Fruit fly (Drosophila melanogaster) whole organism, embryonic: ENCODE measurements around the gene CG7432.
A peak's percentile ranks its signal among the peaks of the same experiment; 100 is the strongest.

Source experiments
- CG10209 ChIP-seq: fragments of 200-800 bp; sonication (Bioruptor generic); optimal IDR thresholded peaks from 3 replicates; lab custom pipeline; 2017; ENCODE audit warnings: missing biosample characterization, mild to moderate bottlenecking, missing genetic modification characterization, missing genetic modification reagents
- CG10366 ChIP-seq: fragments of 200-800 bp; sonication (Bioruptor generic); IDR thresholded peaks from 2 replicates; pipeline ENCODE4 v1.3.6; 2022; ENCODE audit warnings: missing biosample characterization, missing genetic modification characterization
- CG10654 ChIP-seq: fragments of 200-800 bp; sonication (Bioruptor generic); optimal IDR thresholded peaks from 2 replicates; lab custom pipeline; 2016; ENCODE audit warnings: missing biosample characterization, missing genetic modification characterization
- CG12104 ChIP-seq: fragments of 200-800 bp; sonication (Bioruptor generic); optimal IDR thresholded peaks from 3 replicates; lab custom pipeline; 2016; ENCODE audit warnings: missing biosample characterization, missing genetic modification characterization
- CG1233 ChIP-seq: fragments of 200-800 bp; sonication (Bioruptor generic); optimal IDR thresholded peaks from 4 replicates; lab custom pipeline; 2018; ENCODE audit warnings: missing biosample characterization, mild to moderate bottlenecking, missing genetic modification characterization
- CG12744 ChIP-seq: fragments of 200-800 bp; sonication (Bioruptor generic); optimal IDR thresholded peaks from 2 replicates; lab custom pipeline; 2016; ENCODE audit warnings: missing biosample characterization, missing genetic modification characterization
- CG13296 ChIP-seq: fragments of 200-800 bp; sonication (Bioruptor generic); optimal IDR thresholded peaks from 3 replicates; lab custom pipeline; 2018; ENCODE audit warnings: missing biosample characterization, mild to moderate bottlenecking, missing genetic modification characterization
- CG13894 ChIP-seq: fragments of 200-800 bp; sonication (Bioruptor generic); optimal IDR thresholded peaks from 3 replicates; lab custom pipeline; 2018; ENCODE audit warnings: missing biosample characterization, mild to moderate bottlenecking, missing genetic modification characterization, moderate library complexity
- CG14710 ChIP-seq: fragments of 200-800 bp; sonication (Bioruptor generic); optimal IDR thresholded peaks from 3 replicates; lab custom pipeline; 2019; ENCODE audit warnings: missing biosample characterization, mild to moderate bottlenecking, missing genetic modification characterization, moderate library complexity
- CG15269 ChIP-seq: fragments of 200-800 bp; sonication (Bioruptor generic); optimal IDR thresholded peaks from 2 replicates; lab custom pipeline; 2018; ENCODE audit warnings: missing biosample characterization, mild to moderate bottlenecking, missing genetic modification characterization, moderate library complexity
- CG2678 ChIP-seq: fragments of 200-800 bp; sonication (Bioruptor generic); optimal IDR thresholded peaks from 3 replicates; lab custom pipeline; 2019; ENCODE audit warnings: missing biosample characterization, mild to moderate bottlenecking, missing genetic modification characterization, moderate library complexity
- CG30431 ChIP-seq: fragments of 200-800 bp; sonication (Bioruptor generic); optimal IDR thresholded peaks from 2 replicates; lab custom pipeline; 2017; ENCODE audit warnings: missing biosample characterization, missing genetic modification characterization
- CG3281 ChIP-seq: fragments of 200-800 bp; sonication (Bioruptor generic); optimal IDR thresholded peaks from 3 replicates; lab custom pipeline; 2017; ENCODE audit warnings: missing biosample characterization, mild to moderate bottlenecking, missing genetic modification characterization
- CG6175 ChIP-seq: fragments of 200-800 bp; sonication (Bioruptor generic); IDR thresholded peaks from 3 replicates; pipeline ENCODE4 v1.3.6; 2022; ENCODE audit warnings: missing biosample characterization, missing genetic modification characterization
- CG6689 ChIP-seq: fragments of 200-800 bp; sonication (Bioruptor generic); IDR thresholded peaks from 2 replicates; pipeline ENCODE4 v1.3.6; 2022; ENCODE audit warnings: missing biosample characterization, missing genetic modification characterization
- CG7357 ChIP-seq: fragments of 200-800 bp; sonication (Bioruptor generic); IDR thresholded peaks from 3 replicates; pipeline ENCODE4 v1.3.6; 2022; ENCODE audit warnings: missing biosample characterization, missing genetic modification characterization
- CG7556 ChIP-seq: fragments of 200-800 bp; sonication (Bioruptor generic); optimal IDR thresholded peaks from 2 replicates; lab custom pipeline; 2017; ENCODE audit warnings: missing biosample characterization, mild to moderate bottlenecking, missing genetic modification characterization
- D19B ChIP-seq: fragments of 200-800 bp; sonication (Bioruptor generic); optimal IDR thresholded peaks from 2 replicates; lab custom pipeline; 2017; ENCODE audit warnings: missing biosample characterization, mild to moderate bottlenecking, missing genetic modification characterization
- Deaf1 ChIP-seq: fragments of 200-800 bp; optimal IDR thresholded peaks from 3 replicates; lab custom pipeline; 2019; ENCODE audit warnings: missing biosample characterization, mild to moderate bottlenecking, missing genetic modification characterization, moderate library complexity
- Ets65A ChIP-seq: fragments of 200-800 bp; sonication (Bioruptor generic); peaks from one replicate; lab custom pipeline; 2016; ENCODE audit warnings: missing biosample characterization, missing genetic modification characterization
- Hmr ChIP-seq: fragments of 200-800 bp; sonication (Bioruptor generic); optimal IDR thresholded peaks from 3 replicates; lab custom pipeline; 2017; ENCODE audit warnings: mild to moderate bottlenecking, missing biosample characterization, missing genetic modification reagents, missing genetic modification characterization
- Hr78 ChIP-seq, 2 experiments: fragments of 200-800 bp in 1 of 2; fragments of >200 bp in 1 of 2; sonication (Bioruptor generic) in 1 of 2; optimal IDR thresholded peaks; 2 replicates each; lab custom pipeline; 2017 to 2019; ENCODE audit warnings: missing biosample characterization in 2 of 2, missing genetic modification characterization in 2 of 2, mild to moderate bottlenecking in 1 of 2, moderate library complexity in 1 of 2
- NFAT ChIP-seq: fragments of 200-800 bp; sonication (Bioruptor generic); IDR thresholded peaks from 2 replicates; pipeline ENCODE4 v1.3.6; 2022; ENCODE audit warnings: missing biosample characterization, missing genetic modification characterization
- Pdp1 ChIP-seq, 2 experiments: fragments of 200-800 bp; sonication (Bioruptor generic); optimal IDR thresholded peaks; 3 replicates each; lab custom pipeline; 2016; ENCODE audit warnings: missing biosample characterization in 2 of 2, missing genetic modification characterization in 2 of 2, mild to moderate bottlenecking in 1 of 2, moderate library complexity in 1 of 2
- Ravus ChIP-seq: fragments of 200-800 bp; sonication (Bioruptor generic); IDR thresholded peaks from 2 replicates; pipeline ENCODE4 v1.3.6; 2022; ENCODE audit warnings: missing biosample characterization, missing genetic modification characterization
- Sox102F ChIP-seq: fragments of 200-800 bp; sonication (Bioruptor generic); optimal IDR thresholded peaks from 2 replicates; lab custom pipeline; 2018; ENCODE audit warnings: missing biosample characterization, mild to moderate bottlenecking, missing genetic modification characterization, moderate library complexity
- Spps ChIP-seq: fragments of 200-800 bp; sonication (Bioruptor generic); optimal IDR thresholded peaks from 2 replicates; lab custom pipeline; 2018; ENCODE audit warnings: missing biosample characterization, mild to moderate bottlenecking, missing genetic modification characterization
- TFAM ChIP-seq: fragments of 200-800 bp; sonication (Bioruptor generic); optimal IDR thresholded peaks from 2 replicates; lab custom pipeline; 2017; ENCODE audit warnings: missing biosample characterization, missing genetic modification characterization, inconsistent platforms
- Trl ChIP-seq, 3 experiments: fragments of >200 bp in 2 of 3; fragments of 200-800 bp in 1 of 3; sonication (Bioruptor generic) in 1 of 3; optimal IDR thresholded peaks; 2 replicates in 1 of 3; 3 replicates in 2 of 3; lab custom pipeline; 2016 to 2017; ENCODE audit warnings: missing biosample characterization in 1 of 3, missing genetic modification characterization in 1 of 3
- ara ChIP-seq: fragments of 200-800 bp; sonication (Bioruptor generic); IDR thresholded peaks from 2 replicates; pipeline ENCODE4 v1.3.6; 2022; ENCODE audit warnings: missing biosample characterization, missing genetic modification characterization
- caup ChIP-seq: fragments of 200-800 bp; sonication (Bioruptor generic); optimal IDR thresholded peaks from 3 replicates; lab custom pipeline; 2017; ENCODE audit warnings: missing biosample characterization, mild to moderate bottlenecking, missing genetic modification characterization, moderate library complexity; ENCODE audit not compliant: severe bottlenecking
- cwo ChIP-seq: fragments of 200-800 bp; sonication (Bioruptor generic); optimal IDR thresholded peaks from 3 replicates; lab custom pipeline; 2017; ENCODE audit warnings: missing biosample characterization, missing genetic modification characterization, mild to moderate bottlenecking, moderate library complexity, missing genetic modification reagents
- danr ChIP-seq: fragments of 200-800 bp; sonication (Bioruptor generic); IDR thresholded peaks from 2 replicates; pipeline ENCODE4 v1.3.6; 2022; ENCODE audit warnings: missing biosample characterization, missing genetic modification characterization
- dmrt99B ChIP-seq: fragments of 200-800 bp; sonication (Bioruptor generic); optimal IDR thresholded peaks from 2 replicates; lab custom pipeline; 2018; ENCODE audit warnings: missing biosample characterization, mild to moderate bottlenecking, missing genetic modification characterization, moderate library complexity
- hkb ChIP-seq, 2 experiments: fragments of 200-800 bp in 1 of 2; fragments of >200 bp in 1 of 2; sonication (Bioruptor generic) in 1 of 2; IDR thresholded peaks in 1 of 2; optimal IDR thresholded peaks in 1 of 2; 2 replicates each; pipeline versions ENCODE4 v1.3.6 to Lab custom; 2017 to 2022; ENCODE audit warnings: missing biosample characterization in 1 of 2, missing genetic modification characterization in 1 of 2
- insv ChIP-seq, 2 experiments: fragments of 200-800 bp; sonication (Bioruptor generic); optimal IDR thresholded peaks; 3 replicates each; lab custom pipeline; 2016 to 2018; ENCODE audit warnings: missing biosample characterization in 2 of 2, missing genetic modification characterization in 2 of 2
- klu ChIP-seq: fragments of 200-800 bp; sonication (Bioruptor generic); IDR thresholded peaks from 2 replicates; pipeline ENCODE4 v1.3.6; 2022; ENCODE audit warnings: missing biosample characterization, missing genetic modification characterization
- nerfin-1 ChIP-seq: fragments of 200-800 bp; sonication (Bioruptor generic); optimal IDR thresholded peaks from 3 replicates; lab custom pipeline; 2019; ENCODE audit warnings: missing biosample characterization, mild to moderate bottlenecking, missing genetic modification characterization, moderate library complexity
- pan ChIP-seq, 4 experiments: fragments of >200 bp in 3 of 4; fragments of 200-800 bp in 1 of 4; sonication (Bioruptor generic) in 1 of 4; optimal IDR thresholded peaks in 3 of 4; IDR thresholded peaks in 1 of 4; 2 replicates each; pipeline versions ENCODE4 v1.3.6 to Lab custom; 2017 to 2022; ENCODE audit warnings: missing biosample characterization in 2 of 4, missing genetic modification characterization in 2 of 4, mixed read lengths in 1 of 4
- phol ChIP-seq: fragments of 200-800 bp; sonication (Bioruptor generic); optimal IDR thresholded peaks from 3 replicates; lab custom pipeline; 2018; ENCODE audit warnings: missing biosample characterization, mild to moderate bottlenecking, missing genetic modification characterization, moderate library complexity
- prd ChIP-seq, 3 experiments: fragments of >200 bp in 2 of 3; fragments of 200-800 bp in 1 of 3; sonication (Bioruptor generic) in 1 of 3; optimal IDR thresholded peaks in 2 of 3; IDR thresholded peaks in 1 of 3; 2 replicates in 2 of 3; 3 replicates in 1 of 3; pipeline versions ENCODE4 v1.3.6 to Lab custom; 2017 to 2022; ENCODE audit warnings: missing biosample characterization in 1 of 3, missing genetic modification characterization in 1 of 3
- ro ChIP-seq: fragments of 200-800 bp; sonication (Bioruptor generic); IDR thresholded peaks from 2 replicates; pipeline ENCODE4 v1.3.6; 2022; ENCODE audit warnings: missing biosample characterization, missing genetic modification characterization
- sug ChIP-seq: fragments of 200-800 bp; optimal IDR thresholded peaks from 2 replicates; lab custom pipeline; 2019; ENCODE audit warnings: missing biosample characterization, mild to moderate bottlenecking, missing genetic modification characterization, moderate library complexity
- tio ChIP-seq: fragments of 200-800 bp; sonication (Bioruptor generic); optimal IDR thresholded peaks from 2 replicates; lab custom pipeline; 2017; ENCODE audit warnings: missing biosample characterization, missing genetic modification characterization, inconsistent platforms
- vnd ChIP-seq: fragments of 200-800 bp; sonication (Bioruptor generic); IDR thresholded peaks from 3 replicates; pipeline ENCODE4 v1.3.6; 2022; ENCODE audit warnings: missing biosample characterization, missing genetic modification characterization; ENCODE audit not compliant: partially characterized antibody

Gene CG7432

DNA sequence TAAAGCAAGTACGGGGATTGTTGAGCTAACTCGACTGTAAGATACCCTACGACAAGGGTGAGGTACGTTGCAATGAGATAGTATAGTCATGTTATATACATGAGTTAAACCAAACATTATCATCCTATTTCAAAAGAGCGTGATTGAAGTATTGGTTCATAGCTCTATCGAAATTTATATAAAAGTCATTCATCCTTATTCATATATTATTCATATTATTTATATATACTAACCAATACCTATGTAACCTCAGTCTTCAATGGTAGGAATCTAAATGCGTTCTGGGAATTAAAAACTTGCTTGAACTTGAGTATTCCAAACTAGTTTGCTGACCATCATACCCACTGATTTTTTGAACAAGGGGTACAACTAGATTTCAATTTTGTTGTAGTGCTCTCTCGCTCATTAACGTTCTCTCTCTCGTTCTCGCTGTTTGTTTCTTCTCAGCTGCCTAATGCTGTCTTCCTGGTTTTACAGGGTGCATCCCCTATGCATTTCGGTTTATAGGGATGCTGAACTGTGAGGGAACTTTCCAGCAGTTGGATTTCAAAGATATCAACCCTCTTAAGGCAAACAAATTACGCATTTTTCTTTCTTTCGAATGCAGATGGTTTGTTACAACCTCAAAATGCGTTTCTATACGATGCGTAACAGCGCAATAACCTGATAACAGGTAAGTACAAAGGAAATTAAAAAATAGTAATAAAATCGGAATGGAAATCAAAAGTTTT lies 36.9 kb upstream of the CG7432 start (continued):
- TF ChIP-seq Trl (optimal IDR thresholded peaks at IDR 0.05; lab: Kevin White, UChicago): peak; percentile 11 to 39
- TF ChIP-seq Trl (GFP tag; optimal IDR thresholded peaks at IDR 0.05; lab: Kevin White, UChicago): no peak
- peak in 1 of 2 experiments; percentile 60 for TF ChIP-seq pan (optimal IDR thresholded peaks at IDR 0.05; lab: Kevin White, UChicago)
- TF ChIP-seq pan (GFP tag; optimal IDR thresholded peaks at IDR 0.05 in 1 of 2, IDR thresholded peaks at IDR 0.05 in 1 of 2): peak in 1 of 2 experiments; percentile 29
- TF ChIP-seq Hr78 (GFP tag; optimal IDR thresholded peaks at IDR 0.05; lab: Kevin White, UChicago): no peak
- no peak for TF ChIP-seq sug (tag; lab: Kevin White, UChicago)
- no peak; the same call in 1 of the 2 replicates for TF ChIP-seq klu (GFP tag; lab: Robert Waterston, UW)
- TF ChIP-seq CG6175 (GFP tag; lab: Robert Waterston, UW): no peak
- no peak for TF ChIP-seq ara (GFP tag; lab: Robert Waterston, UW)
- TF ChIP-seq CG30431 (GFP tag; lab: Kevin White, UChicago): peak; percentile 6
- TF ChIP-seq prd (optimal IDR thresholded peaks at IDR 0.05; lab: Kevin White, UChicago): no peak
- peak; percentile 35; the same call in 2 of the 3 replicates for TF ChIP-seq prd (GFP tag; IDR thresholded peaks at IDR 0.05; lab: Robert Waterston, UW)
- peak; percentile 92 for TF ChIP-seq D19B (GFP tag; lab: Kevin White, UChicago)
- peak; percentile 44 for TF ChIP-seq nerfin-1 (tag; lab: Kevin White, UChicago)
- TF ChIP-seq CG14710 (tag; lab: Kevin White, UChicago): peak; percentile 62
- TF ChIP-seq CG13296 (GFP tag; lab: Kevin White, UChicago): peak; percentile 68
- peak; percentile 12 for TF ChIP-seq CG13894 (tag; lab: Kevin White, UChicago)
- TF ChIP-seq phol (tag; lab: Kevin White, UChicago): peak; percentile 74
- peak in 1 of 2 experiments; percentile 8 for TF ChIP-seq Pdp1 (GFP tag; optimal IDR thresholded peaks at IDR 0.05; lab: Kevin White, UChicago)
- peak; percentile 2 for TF ChIP-seq Spps (tag; lab: Kevin White, UChicago)
- TF ChIP-seq CG7357 (GFP tag; lab: Robert Waterston, UW): no peak
- no peak for TF ChIP-seq CG10366 (GFP tag; lab: Robert Waterston, UW)
- peak; percentile 18 for TF ChIP-seq Hmr
- TF ChIP-seq CG2678 (tag; lab: Kevin White, UChicago): peak; percentile 77
- peak; percentile 5 for TF ChIP-seq CG12104
- TF ChIP-seq tio (GFP tag; lab: Kevin White, UChicago): peak; percentile 24
- TF ChIP-seq caup (GFP tag; lab: Kevin White, UChicago): peak; percentile 67
- TF ChIP-seq CG1233 (GFP tag; lab: Kevin White, UChicago): peak; percentile 35
- peak; percentile 65 for TF ChIP-seq CG3281 (GFP tag; lab: Kevin White, UChicago)
- peak; percentile 91 for TF ChIP-seq Ets65A (GFP tag; lab: Kevin White, UChicago)
- TF ChIP-seq CG7556 (GFP tag; lab: Kevin White, UChicago): peak; percentile 44
- no peak for TF ChIP-seq insv (GFP tag; optimal IDR thresholded peaks at IDR 0.05; lab: Kevin White, UChicago)
- no peak for TF ChIP-seq ro (GFP tag; lab: Robert Waterston, UW)
- peak; percentile 3 for TF ChIP-seq TFAM (GFP tag; lab: Kevin White, UChicago)
- peak; percentile 67 for TF ChIP-seq cwo (GFP tag; lab: Kevin White, UChicago)
- peak; percentile 72 for TF ChIP-seq dmrt99B (tag; lab: Kevin White, UChicago)
- peak; percentile 52 for TF ChIP-seq CG10654
- no peak for TF ChIP-seq danr (GFP tag; lab: Robert Waterston, UW)
- no peak for TF ChIP-seq hkb (optimal IDR thresholded peaks at IDR 0.05; lab: Kevin White, UChicago)
- TF ChIP-seq hkb (GFP tag; IDR thresholded peaks at IDR 0.05; lab: Robert Waterston, UW): peak; percentile 42; the same call in 1 of the 2 replicates
- peak; percentile 4 for TF ChIP-seq CG15269
- peak; percentile 58 for TF ChIP-seq CG6689 (GFP tag; lab: Robert Waterston, UW)
- TF ChIP-seq NFAT (GFP tag; lab: Robert Waterston, UW): no peak
- TF ChIP-seq vnd (GFP tag; lab: Robert Waterston, UW): no peak
- peak; percentile 45 for TF ChIP-seq Deaf1 (tag; lab: Kevin White, UChicago)
- TF ChIP-seq Sox102F (GFP tag; lab: Kevin White, UChicago): peak; percentile 6
- TF ChIP-seq CG10209 (GFP tag; lab: Kevin White, UChicago): peak; percentile 6
- no peak for TF ChIP-seq CG12744
- TF ChIP-seq Ravus (GFP tag; lab: Robert Waterston, UW): no peak
